Worm (Caenorhabditis elegans) whole organism, young adult: ENCODE measurements around the gene ung-1.

ENCODE experiments used
- cebp-2 ChIP-seq: fragments of 200-800 bp; sonication (Bioruptor generic); IDR thresholded peaks from 2 replicates; pipeline ENCODE4 v1.3.6; 2022; ENCODE audit warnings: missing genetic modification characterization, missing compliant biosample characterization
- hlh-12 ChIP-seq: sonication (generic microtip); optimal IDR thresholded peaks from 2 replicates; lab custom pipeline; 2016; ENCODE audit warnings: missing genetic modification characterization, missing compliant biosample characterization
- mes-4 ChIP-seq: sonication (generic microtip); optimal IDR thresholded peaks from 2 replicates; lab custom pipeline; 2016; ENCODE audit warnings: missing genotype, missing genetic modification characterization, missing compliant biosample characterization
- nfyb-1 ChIP-seq: fragments of 200-800 bp; sonication (Bioruptor generic); IDR thresholded peaks from 2 replicates; pipeline ENCODE4 v1.3.6; 2022; ENCODE audit warnings: missing genetic modification reagents, missing genetic modification characterization, missing compliant biosample characterization
- snpc-4 ChIP-seq, 5 experiments: fragments of 150-350 bp in 1 of 5; sonication (generic microtip) in 4 of 5; optimal IDR thresholded peaks; 2 replicates each; lab custom pipeline; 2014 to 2018; ENCODE audit warnings: missing genetic modification characterization in 5 of 5, missing biosample characterization in 3 of 5, antibody characterized with exemption in 2 of 5, mild to moderate bottlenecking in 2 of 5, missing compliant biosample characterization in 2 of 5, missing genotype in 2 of 5, moderate library complexity in 2 of 5, missing genetic modification reagents in 1 of 5
- sptf-2 ChIP-seq: fragments of 200-800 bp; sonication (Bioruptor generic); optimal IDR thresholded peaks from 2 replicates; lab custom pipeline; 2018; ENCODE audit warnings: mild to moderate bottlenecking, missing genetic modification characterization, missing compliant biosample characterization

DNA sequence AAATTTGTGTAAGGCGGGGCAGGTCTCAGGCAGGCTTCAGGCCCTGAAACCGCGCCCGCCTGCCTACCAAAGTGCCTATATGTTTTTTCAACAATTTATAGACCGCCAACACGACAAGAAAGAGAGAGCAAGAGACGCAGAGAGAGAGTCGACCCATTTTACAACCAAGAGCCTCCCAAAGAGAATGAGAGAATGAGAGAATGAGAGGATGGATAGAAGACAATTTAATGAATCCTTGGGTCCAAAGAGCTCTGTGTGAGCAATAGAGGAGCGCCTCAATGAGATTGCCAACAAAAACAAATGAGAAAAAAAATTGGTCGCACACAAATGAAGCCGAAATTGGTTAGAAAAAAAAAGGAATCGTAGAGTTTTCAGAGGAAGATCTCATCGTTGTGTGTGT is 36.0 kb downstream of the ung-1 start:
- no peak for TF ChIP-seq snpc-4 (GFP tag; optimal IDR thresholded peaks at IDR 0.05; lab: Kevin White, UChicago)
- TF ChIP-seq snpc-4 (tag; optimal IDR thresholded peaks at IDR 0.05; lab: Kevin White, UChicago): no peak
- TF ChIP-seq nfyb-1: no peak
- no peak for TF ChIP-seq mes-4
- no peak for TF ChIP-seq hlh-12 (tag; lab: Kevin White, UChicago)
- TF ChIP-seq sptf-2 (GFP tag; lab: Kevin White, UChicago): no peak
- TF ChIP-seq cebp-2 (GFP tag; lab: Robert Waterston, UW): no peak
